Fruit fly (Drosophila melanogaster) whole organism, prepupa: ENCODE measurements around the gene RIOK1.

Source experiments
- CG10631 ChIP-seq: fragments of 200-800 bp; sonication (Bioruptor generic); optimal IDR thresholded peaks from 2 replicates; lab custom pipeline; 2016; ENCODE audit warnings: missing biosample characterization, missing genetic modification characterization
- CG10669 ChIP-seq: fragments of 200-800 bp; sonication (Bioruptor generic); optimal IDR thresholded peaks from 3 replicates; lab custom pipeline; 2018; ENCODE audit warnings: missing biosample characterization, mild to moderate bottlenecking, missing genetic modification characterization, moderate library complexity
- CG11294 ChIP-seq: fragments of 200-800 bp; sonication (Bioruptor generic); IDR thresholded peaks from 2 replicates; pipeline ENCODE4 v1.3.6; 2022; ENCODE audit warnings: missing biosample characterization, missing genetic modification characterization
- CG11762 ChIP-seq: fragments of 200-800 bp; sonication (Bioruptor generic); optimal IDR thresholded peaks from 3 replicates; lab custom pipeline; 2016; ENCODE audit warnings: missing biosample characterization, missing genetic modification characterization; ENCODE audit not compliant: insufficient read depth
- CG11902 ChIP-seq: fragments of 200-800 bp; sonication (Bioruptor generic); optimal IDR thresholded peaks from 3 replicates; lab custom pipeline; 2016; ENCODE audit warnings: missing biosample characterization, missing genetic modification characterization
- CG1621 ChIP-seq: fragments of 200-800 bp; sonication (Bioruptor generic); optimal IDR thresholded peaks from 3 replicates; lab custom pipeline; 2018; ENCODE audit warnings: missing biosample characterization, mild to moderate bottlenecking, missing genetic modification characterization
- CG16779 ChIP-seq: fragments of 200-800 bp; sonication (Bioruptor generic); optimal IDR thresholded peaks from 3 replicates; lab custom pipeline; 2017; ENCODE audit warnings: missing biosample characterization, mild to moderate bottlenecking, missing genetic modification characterization
- CG31627 ChIP-seq: fragments of 200-800 bp; sonication (Bioruptor generic); optimal IDR thresholded peaks from 3 replicates; lab custom pipeline; 2016; ENCODE audit warnings: missing biosample characterization, missing genetic modification characterization
- CG3919 ChIP-seq: fragments of 200-800 bp; sonication (Bioruptor generic); optimal IDR thresholded peaks from 3 replicates; lab custom pipeline; 2016; ENCODE audit warnings: missing biosample characterization, missing genetic modification characterization
- CG4318 ChIP-seq: fragments of 200-800 bp; sonication (Bioruptor generic); optimal IDR thresholded peaks from 3 replicates; lab custom pipeline; 2017; ENCODE audit warnings: missing biosample characterization, mild to moderate bottlenecking, missing genetic modification characterization
- CG6163 ChIP-seq: fragments of 200-800 bp; sonication (Bioruptor generic); IDR thresholded peaks from 3 replicates; pipeline ENCODE4 v1.3.6; 2022; ENCODE audit warnings: missing biosample characterization, missing genetic modification characterization
- CG6276 ChIP-seq: fragments of 200-800 bp; sonication (Bioruptor generic); optimal IDR thresholded peaks from 2 replicates; lab custom pipeline; 2017; ENCODE audit warnings: missing biosample characterization, mild to moderate bottlenecking, missing genetic modification characterization
- CG6808 ChIP-seq: fragments of 200-800 bp; sonication (Bioruptor generic); optimal IDR thresholded peaks from 3 replicates; lab custom pipeline; 2017; ENCODE audit warnings: missing biosample characterization, missing genetic modification characterization, mild to moderate bottlenecking, moderate library complexity, missing genetic modification reagents
- CG6854 ChIP-seq: fragments of 200-800 bp; sonication (Bioruptor generic); optimal IDR thresholded peaks from 2 replicates; lab custom pipeline; 2017; ENCODE audit warnings: missing biosample characterization, mild to moderate bottlenecking, missing genetic modification characterization
- CG9139 ChIP-seq: fragments of 200-800 bp; sonication (Bioruptor generic); optimal IDR thresholded peaks from 3 replicates; lab custom pipeline; 2017; ENCODE audit warnings: missing biosample characterization, mild to moderate bottlenecking, missing genetic modification characterization
- Eip75B ChIP-seq: fragments of 200-800 bp; sonication (Bioruptor generic); optimal IDR thresholded peaks from 3 replicates; lab custom pipeline; 2016; ENCODE audit warnings: missing biosample characterization, missing genetic modification characterization
- Eip78C ChIP-seq: fragments of 200-800 bp; sonication (Bioruptor generic); peaks from one replicate; lab custom pipeline; 2016; ENCODE audit warnings: missing biosample characterization, missing genetic modification characterization
- Eip93F ChIP-seq: fragments of 200-800 bp; sonication (Bioruptor generic); optimal IDR thresholded peaks from 2 replicates; lab custom pipeline; 2016; ENCODE audit warnings: missing biosample characterization, mild to moderate bottlenecking, missing genetic modification characterization
- Ets21C ChIP-seq: fragments of 200-800 bp; sonication (Bioruptor generic); optimal IDR thresholded peaks from 3 replicates; lab custom pipeline; 2016; ENCODE audit warnings: missing biosample characterization, missing genetic modification characterization
- Gug ChIP-seq: fragments of 200-800 bp; sonication (Bioruptor generic); IDR thresholded peaks from 2 replicates; pipeline ENCODE4 v1.3.6; 2022; ENCODE audit warnings: missing biosample characterization, missing genetic modification characterization
- Hr4 ChIP-seq: fragments of 200-800 bp; sonication (Bioruptor generic); optimal IDR thresholded peaks from 3 replicates; lab custom pipeline; 2016; ENCODE audit warnings: missing biosample characterization, missing genetic modification characterization
- Lpt ChIP-seq: fragments of 200-800 bp; sonication (Bioruptor generic); optimal IDR thresholded peaks from 3 replicates; lab custom pipeline; 2016; ENCODE audit warnings: missing biosample characterization, missing genetic modification characterization
- Met ChIP-seq: fragments of 200-800 bp; sonication (Bioruptor generic); optimal IDR thresholded peaks from 3 replicates; lab custom pipeline; 2016; ENCODE audit warnings: missing biosample characterization, missing genetic modification characterization
- acj6 ChIP-seq: fragments of 200-800 bp; sonication (Bioruptor generic); optimal IDR thresholded peaks from 3 replicates; lab custom pipeline; 2016; ENCODE audit warnings: missing biosample characterization, missing genetic modification characterization
- dac ChIP-seq: fragments of 200-800 bp; sonication (Bioruptor generic); optimal IDR thresholded peaks from 2 replicates; lab custom pipeline; 2017; ENCODE audit warnings: missing biosample characterization, mild to moderate bottlenecking, missing genetic modification characterization
- dsx ChIP-seq: fragments of 200-800 bp; optimal IDR thresholded peaks from 3 replicates; lab custom pipeline; 2019; ENCODE audit warnings: missing biosample characterization, mild to moderate bottlenecking, missing genetic modification characterization, moderate library complexity; ENCODE audit not compliant: poor library complexity, severe bottlenecking
- esn ChIP-seq: fragments of 200-800 bp; sonication (Bioruptor generic); optimal IDR thresholded peaks from 2 replicates; lab custom pipeline; 2016; ENCODE audit warnings: missing biosample characterization, mild to moderate bottlenecking, missing genetic modification characterization, moderate library complexity
- fkh ChIP-seq: fragments of 200-800 bp; sonication (Bioruptor generic); optimal IDR thresholded peaks from 3 replicates; lab custom pipeline; 2017; ENCODE audit warnings: missing biosample characterization, mild to moderate bottlenecking, missing genetic modification characterization, moderate library complexity
- lz ChIP-seq: fragments of 200-800 bp; sonication (Bioruptor generic); optimal IDR thresholded peaks from 3 replicates; lab custom pipeline; 2016; ENCODE audit warnings: missing biosample characterization, missing genetic modification characterization
- net ChIP-seq: fragments of 200-800 bp; sonication (Bioruptor generic); optimal IDR thresholded peaks from 3 replicates; lab custom pipeline; 2016; ENCODE audit warnings: missing biosample characterization, missing genetic modification characterization
- spab ChIP-seq: fragments of 200-800 bp; sonication (Bioruptor generic); optimal IDR thresholded peaks from 2 replicates; lab custom pipeline; 2017; ENCODE audit warnings: missing biosample characterization, mild to moderate bottlenecking, missing genetic modification characterization, missing genetic modification reagents
- ss ChIP-seq, 2 experiments: fragments of 200-800 bp; sonication (Bioruptor generic); optimal IDR thresholded peaks; 2 replicates in 1 of 2; 3 replicates in 1 of 2; lab custom pipeline; 2017 to 2018; ENCODE audit warnings: mild to moderate bottlenecking in 2 of 2, missing biosample characterization in 2 of 2, missing genetic modification characterization in 2 of 2, moderate library complexity in 1 of 2
- svp ChIP-seq: fragments of 200-800 bp; sonication (Bioruptor generic); peaks from one replicate; lab custom pipeline; 2016; ENCODE audit warnings: missing biosample characterization, missing genetic modification characterization
- topi ChIP-seq: fragments of 200-800 bp; sonication (Bioruptor generic); optimal IDR thresholded peaks from 3 replicates; lab custom pipeline; 2016; ENCODE audit warnings: missing biosample characterization, missing genetic modification characterization
- vri ChIP-seq: fragments of 200-800 bp; sonication (Bioruptor generic); optimal IDR thresholded peaks from 3 replicates; lab custom pipeline; 2016; ENCODE audit warnings: missing biosample characterization, mild to moderate bottlenecking, missing genetic modification characterization

The RIOK1 gene

dm6 chr3L:11625634-11626175 is 22.6 kb downstream of the RIOK1 start, which contains the start of gene CG6083:
TSS of gene CG6083 (minus strand) at chr3L:11626125.
- TF ChIP-seq CG11762 (no peak), CG3919 (GFP tag; lab: Kevin White, UChicago) (no peak), net (GFP tag; lab: Kevin White, UChicago) (no peak), spab (no peak), Hr4 (GFP tag; lab: Kevin White, UChicago) (no peak)

dm6 chr3L:11624281-11624680 is 24.0 kb downstream of the RIOK1 start, which contains the start of gene Akr1B:
TSS of gene Akr1B (minus strand) at chr3L:11624381.
- TF ChIP-seq CG31627 (no peak), Eip78C (GFP tag; lab: Kevin White, UChicago) (no peak), esn (GFP tag; lab: Kevin White, UChicago) (no peak), Met (GFP tag; lab: Kevin White, UChicago) (no peak), CG9139 (GFP tag; lab: Kevin White, UChicago) (no peak), acj6 (GFP tag; lab: Kevin White, UChicago) (no peak), dac (GFP tag; lab: Kevin White, UChicago) (no peak), CG11294 (GFP tag; lab: Robert Waterston, UW) (no peak), fkh (GFP tag; lab: Kevin White, UChicago) (no peak), CG4318 (GFP tag; lab: Kevin White, UChicago) (no peak), CG6276 (GFP tag; lab: Kevin White, UChicago) (no peak), CG6163 (GFP tag; lab: Robert Waterston, UW) (no peak), CG11902 (GFP tag; lab: Kevin White, UChicago) (no peak), lz (GFP tag; lab: Kevin White, UChicago) (no peak), ss (GFP tag; optimal IDR thresholded peaks at IDR 0.05; lab: Kevin White, UChicago) (no peak), svp (no peak), Lpt (GFP tag; lab: Kevin White, UChicago) (no peak), Gug (no peak)

dm6 chr3L:11623245-11623883 is 24.9 kb downstream of the RIOK1 start:
- peak; percentile 35 for TF ChIP-seq dsx (GFP tag; lab: Kevin White, UChicago)
- peak; percentile 66 for TF ChIP-seq Eip78C (GFP tag; lab: Kevin White, UChicago)
- peak; percentile 48 for TF ChIP-seq CG6854 (GFP tag; lab: Kevin White, UChicago)
- peak; percentile 18 for TF ChIP-seq CG9139 (GFP tag; lab: Kevin White, UChicago)
- TF ChIP-seq CG1621 (tag; lab: Kevin White, UChicago), result no peak
- TF ChIP-seq CG10669 (GFP tag; lab: Kevin White, UChicago), result peak; percentile 5
- no peak for TF ChIP-seq CG6163 (GFP tag; lab: Robert Waterston, UW)
- TF ChIP-seq Ets21C (GFP tag; lab: Kevin White, UChicago), result no peak
- TF ChIP-seq ss (GFP tag; optimal IDR thresholded peaks at IDR 0.05; lab: Kevin White, UChicago), result peak; percentile 42 to 53
- TF ChIP-seq svp, result peak; percentile 50
- TF ChIP-seq topi (GFP tag; lab: Kevin White, UChicago), result peak; percentile 12
- TF ChIP-seq CG10631 (GFP tag; lab: Kevin White, UChicago), result no peak
- peak; percentile 3 for TF ChIP-seq vri (GFP tag; lab: Kevin White, UChicago)
- peak; percentile 4 for TF ChIP-seq CG16779
- no peak for TF ChIP-seq Eip75B
- peak; percentile 7 for TF ChIP-seq net (GFP tag; lab: Kevin White, UChicago)
- peak; percentile 25 for TF ChIP-seq esn (GFP tag; lab: Kevin White, UChicago)
- peak; percentile 17 for TF ChIP-seq CG6808
- TF ChIP-seq Eip93F (GFP tag; lab: Kevin White, UChicago), result peak; percentile 64
